Worm (Caenorhabditis elegans) whole organism, midembryonic: ENCODE measurements around the gene nlp-2.

Source experiments
- T22C8.4 ChIP-seq: fragments of 200-800 bp; sonication (Bioruptor generic); IDR thresholded peaks from 2 replicates; pipeline ENCODE4 v1.3.6; 2022; ENCODE audit warnings: missing genetic modification characterization, missing compliant biosample characterization
- cog-1 ChIP-seq: sonication (generic microtip); optimal IDR thresholded peaks from 2 replicates; lab custom pipeline; 2016; ENCODE audit warnings: missing genetic modification characterization, missing compliant biosample characterization
- flt-1 ChIP-seq: fragments of 200-800 bp; sonication (Bioruptor generic); IDR thresholded peaks from 2 replicates; pipeline ENCODE4 v1.3.6; 2022; ENCODE audit warnings: missing genetic modification characterization, missing compliant biosample characterization
- klf-2 ChIP-seq: fragments of 200-800 bp; sonication (Bioruptor generic); conservative IDR thresholded peaks from 2 replicates; pipeline ENCODE4 v1.3.6; 2022; ENCODE audit warnings: missing genetic modification reagents, missing genetic modification characterization, missing compliant biosample characterization
- med-1 ChIP-seq: sonication (generic microtip); optimal IDR thresholded peaks from 2 replicates; lab custom pipeline; 2017; ENCODE audit warnings: missing genetic modification characterization, mild to moderate bottlenecking, missing compliant biosample characterization, antibody characterized with exemption, missing genetic modification reagents; ENCODE audit not compliant: insufficient read depth
- ref-1 ChIP-seq: fragments of 200-800 bp; sonication (Bioruptor generic); conservative IDR thresholded peaks from 2 replicates; pipeline ENCODE4 v1.3.6; 2022; ENCODE audit warnings: missing genetic modification reagents, missing genetic modification characterization, missing compliant biosample characterization
- tab-1 ChIP-seq: fragments of 200-800 bp; sonication (Bioruptor generic); IDR thresholded peaks from 2 replicates; pipeline ENCODE4 v1.3.6; 2022; ENCODE audit warnings: missing genetic modification characterization, missing compliant biosample characterization
- ztf-29 ChIP-seq: fragments of 200-800 bp; sonication (Bioruptor generic); IDR thresholded peaks from 2 replicates; pipeline ENCODE4 v1.3.6; 2022; ENCODE audit warnings: missing genetic modification reagents, missing genetic modification characterization, missing compliant biosample characterization

- TF ChIP-seq klf-2 (GFP tag; lab: Robert Waterston, UW) (no peak), flt-1 (no peak), ref-1 (no peak), med-1 (GFP tag; lab: Kevin White, UChicago) (no peak), T22C8.4 (GFP tag; lab: Robert Waterston, UW) (no peak), tab-1 (GFP tag; lab: Robert Waterston, UW) (no peak), ztf-29 (GFP tag; lab: Robert Waterston, UW) (no peak), cog-1 (tag; lab: Kevin White, UChicago) (no peak)
Observed at ce11 chrX:2385453-2385852, 40.9 kb upstream of the nlp-2 start, which contains the start of gene F47G3.1.
